Fruit fly (Drosophila melanogaster): ENCODE data around the gene CG31178.

- TF ChIP-seq psq (optimal IDR thresholded peaks at IDR 0.05) = no peak
- TF ChIP-seq usp (GFP tag; optimal IDR thresholded peaks at IDR 0.05) = no peak
- no peak for TF ChIP-seq Dll (optimal IDR thresholded peaks at IDR 0.05)
- TF ChIP-seq pan (optimal IDR thresholded peaks at IDR 0.05) = no peak
These were observed 48.4 kb upstream of the CG31178 start for dm6 chr3R:21825140-21825539.

All from whole organism.